Worm (Caenorhabditis elegans) whole organism, L4 larva: Measurements from ENCODE around the gene C18D11.10.

Experiments
- F37D6.2 ChIP-seq: sonication (generic microtip); optimal IDR thresholded peaks from 2 replicates; lab custom pipeline; 2016; ENCODE audit warnings: mild to moderate bottlenecking, missing genetic modification characterization, missing compliant biosample characterization
- Y48G9A.11 ChIP-seq: fragments of 200-800 bp; sonication (Bioruptor generic); IDR thresholded peaks from 2 replicates; pipeline ENCODE4 v1.3.6; 2022; ENCODE audit warnings: missing genetic modification reagents, missing genetic modification characterization, missing compliant biosample characterization
- ZK546.5 ChIP-seq, 2 experiments: sonication (generic microtip); optimal IDR thresholded peaks; 2 replicates each; lab custom pipeline; 2017; ENCODE audit warnings: missing biosample characterization in 2 of 2, missing genetic modification characterization in 2 of 2
- dmd-8 ChIP-seq: fragments of 200-800 bp; sonication (Bioruptor generic); IDR thresholded peaks from 2 replicates; pipeline ENCODE4 v1.3.6; 2022; ENCODE audit warnings: missing genetic modification characterization, missing compliant biosample characterization
- lin-13 ChIP-seq: fragments of 150-350 bp; optimal IDR thresholded peaks from 2 replicates; lab custom pipeline; 2014; ENCODE audit warnings: missing biosample characterization, missing genetic modification reagents, missing genetic modification characterization
- nhr-237 ChIP-seq: sonication (generic microtip); optimal IDR thresholded peaks from 2 replicates; lab custom pipeline; 2017; ENCODE audit warnings: missing biosample characterization, missing genetic modification characterization
- php-3 ChIP-seq: fragments of 200-800 bp; sonication (Bioruptor generic); IDR thresholded peaks from 2 replicates; pipeline ENCODE4 v1.3.6; 2022; ENCODE audit warnings: missing genetic modification reagents, missing genetic modification characterization, missing compliant biosample characterization
- zip-2 ChIP-seq: fragments of 150-350 bp; optimal IDR thresholded peaks from 2 replicates; lab custom pipeline; 2014; ENCODE audit warnings: missing biosample characterization, missing genetic modification characterization
- ztf-11 ChIP-seq: fragments of 150-350 bp; optimal IDR thresholded peaks from 2 replicates; lab custom pipeline; 2014; ENCODE audit warnings: missing biosample characterization, missing genetic modification characterization

ce11 chrIII:11795448-11795847, 12.1 kb upstream of the C18D11.10 start, which contains the start of gene twk-39:
- no peak for TF ChIP-seq nhr-237 (tag; lab: Kevin White, UChicago)
- no peak for TF ChIP-seq Y48G9A.11 (GFP tag; lab: Robert Waterston, UW)
- TF ChIP-seq ztf-11, result no peak
- TF ChIP-seq lin-13 (GFP tag; lab: Kevin White, UChicago), result no peak
- no peak for TF ChIP-seq dmd-8 (GFP tag; lab: Robert Waterston, UW)
- no peak for TF ChIP-seq F37D6.2
- no peak for TF ChIP-seq ZK546.5 (tag; optimal IDR thresholded peaks at IDR 0.05; lab: Kevin White, UChicago)
- TF ChIP-seq php-3 (GFP tag; lab: Robert Waterston, UW), result no peak
- TF ChIP-seq zip-2 (tag; lab: Kevin White, UChicago), result no peak
